Worm (Caenorhabditis elegans) whole organism, L1 larva: ENCODE results near the gene F35G2.5.

Experiments used
- C04F5.9 ChIP-seq: sonication (generic microtip); optimal IDR thresholded peaks from 2 replicates; lab custom pipeline; 2016; ENCODE audit warnings: missing genetic modification characterization, missing compliant biosample characterization
- nhr-85 ChIP-seq: sonication (generic microtip); peaks from one replicate; lab custom pipeline; 2016; ENCODE audit warnings: missing genetic modification characterization, inconsistent platforms, missing compliant biosample characterization

Gene F35G2.5

ce11 chrIV:12270392-12270791 is 51.0 kb downstream of the F35G2.5 start, which contains the start of gene C42C1.3:
TSS of gene C42C1.3 (minus strand) at chrIV:12270492.
- TF ChIP-seq nhr-85 (tag; lab: Kevin White, UChicago) (peak; percentile 42), C04F5.9 (tag; lab: Kevin White, UChicago) (no peak)
- TF ChIP-seq, all 84 proteins: peak for 1
